Fruit fly (Drosophila melanogaster) whole organism, embryonic: ENCODE measurements around the gene Cp7Fa.

Source experiments
- CG10209 ChIP-seq: fragments of 200-800 bp; sonication (Bioruptor generic); optimal IDR thresholded peaks from 3 replicates; lab custom pipeline; 2017; ENCODE audit warnings: missing biosample characterization, mild to moderate bottlenecking, missing genetic modification characterization, missing genetic modification reagents
- CG10431 ChIP-seq: fragments of 200-800 bp; sonication (Bioruptor generic); optimal IDR thresholded peaks from 3 replicates; lab custom pipeline; 2018; ENCODE audit warnings: missing biosample characterization, mild to moderate bottlenecking, missing genetic modification characterization
- CG12071 ChIP-seq: fragments of 200-800 bp; sonication (Bioruptor generic); optimal IDR thresholded peaks from 3 replicates; lab custom pipeline; 2018; ENCODE audit warnings: missing biosample characterization, mild to moderate bottlenecking, missing genetic modification characterization
- CG12659 ChIP-seq: fragments of 200-800 bp; sonication (Bioruptor generic); optimal IDR thresholded peaks from 3 replicates; lab custom pipeline; 2017; ENCODE audit warnings: mild to moderate bottlenecking, missing biosample characterization, missing genetic modification reagents, missing genetic modification characterization
- CG12769 ChIP-seq: fragments of 200-800 bp; sonication (Bioruptor generic); optimal IDR thresholded peaks from 2 replicates; lab custom pipeline; 2019; ENCODE audit warnings: missing biosample characterization, mild to moderate bottlenecking, missing genetic modification characterization, moderate library complexity
- CG15073 ChIP-seq: fragments of 200-800 bp; sonication (Bioruptor generic); optimal IDR thresholded peaks from 2 replicates; lab custom pipeline; 2016; ENCODE audit warnings: missing biosample characterization, missing genetic modification characterization
- CG17912 ChIP-seq: fragments of 200-800 bp; sonication (Bioruptor generic); optimal IDR thresholded peaks from 2 replicates; lab custom pipeline; 2018; ENCODE audit warnings: missing biosample characterization, mild to moderate bottlenecking, missing genetic modification characterization
- CG3847 ChIP-seq: fragments of 200-800 bp; sonication (Bioruptor generic); IDR thresholded peaks from 2 replicates; pipeline ENCODE4 v1.3.6; 2022; ENCODE audit warnings: missing biosample characterization, missing genetic modification characterization
- CG4854 ChIP-seq: fragments of 200-800 bp; sonication (Bioruptor generic); optimal IDR thresholded peaks from 2 replicates; lab custom pipeline; 2016; ENCODE audit warnings: missing biosample characterization, missing genetic modification characterization, inconsistent platforms
- CG7357 ChIP-seq: fragments of 200-800 bp; sonication (Bioruptor generic); IDR thresholded peaks from 3 replicates; pipeline ENCODE4 v1.3.6; 2022; ENCODE audit warnings: missing biosample characterization, missing genetic modification characterization
- CG7928 ChIP-seq: fragments of 200-800 bp; sonication (Bioruptor generic); optimal IDR thresholded peaks from 2 replicates; lab custom pipeline; 2017; ENCODE audit warnings: missing biosample characterization, mild to moderate bottlenecking, missing genetic modification characterization
- CG9609 ChIP-seq: fragments of 200-800 bp; sonication (Bioruptor generic); optimal IDR thresholded peaks from 3 replicates; lab custom pipeline; 2016; ENCODE audit warnings: missing biosample characterization, missing genetic modification characterization
- CG9727 ChIP-seq: fragments of 200-800 bp; sonication (Bioruptor generic); optimal IDR thresholded peaks from 3 replicates; lab custom pipeline; 2017; ENCODE audit warnings: missing biosample characterization, mild to moderate bottlenecking, missing genetic modification characterization
- CG9797 ChIP-seq: fragments of 200-800 bp; sonication (Bioruptor generic); optimal IDR thresholded peaks from 3 replicates; lab custom pipeline; 2018; ENCODE audit warnings: missing biosample characterization, mild to moderate bottlenecking, missing genetic modification characterization
- CG9817 ChIP-seq: fragments of 200-800 bp; sonication (Bioruptor generic); optimal IDR thresholded peaks from 2 replicates; lab custom pipeline; 2018; ENCODE audit warnings: missing biosample characterization, mild to moderate bottlenecking, missing genetic modification characterization, moderate library complexity
- CrebB ChIP-seq: fragments of 200-800 bp; sonication (Bioruptor generic); optimal IDR thresholded peaks from 3 replicates; lab custom pipeline; 2018; ENCODE audit warnings: missing biosample characterization, mild to moderate bottlenecking, missing genetic modification characterization
- Doc3 ChIP-seq: fragments of 200-800 bp; sonication (Bioruptor generic); IDR thresholded peaks from 3 replicates; pipeline ENCODE4 v1.3.6; 2022; ENCODE audit warnings: missing biosample characterization, missing genetic modification characterization; ENCODE audit not compliant: partially characterized antibody
- Drgx ChIP-seq: fragments of 200-800 bp; sonication (Bioruptor generic); IDR thresholded peaks from 2 replicates; pipeline ENCODE4 v1.3.6; 2022; ENCODE audit warnings: missing biosample characterization, missing genetic modification characterization
- E2f1 ChIP-seq: fragments of 200-800 bp; sonication (Bioruptor generic); IDR thresholded peaks from 2 replicates; pipeline ENCODE4 v1.3.6; 2022; ENCODE audit warnings: missing biosample characterization, missing genetic modification characterization
- Elba2 ChIP-seq: fragments of 200-800 bp; sonication (Bioruptor generic); optimal IDR thresholded peaks from 3 replicates; lab custom pipeline; 2016; ENCODE audit warnings: missing biosample characterization, missing genetic modification characterization
- Ets65A ChIP-seq: fragments of 200-800 bp; sonication (Bioruptor generic); peaks from one replicate; lab custom pipeline; 2016; ENCODE audit warnings: missing biosample characterization, missing genetic modification characterization
- MBD-R2 ChIP-seq: fragments of 200-800 bp; sonication (Bioruptor generic); IDR thresholded peaks from 2 replicates; pipeline ENCODE4 v1.3.6; 2022; ENCODE audit warnings: missing biosample characterization, missing genetic modification characterization
- Rfx ChIP-seq: fragments of 200-800 bp; sonication (Bioruptor generic); IDR thresholded peaks from 2 replicates; pipeline ENCODE4 v1.3.6; 2022; ENCODE audit warnings: missing biosample characterization, missing genetic modification characterization
- Sox102F ChIP-seq: fragments of 200-800 bp; sonication (Bioruptor generic); optimal IDR thresholded peaks from 2 replicates; lab custom pipeline; 2018; ENCODE audit warnings: missing biosample characterization, mild to moderate bottlenecking, missing genetic modification characterization, moderate library complexity
- Xrp1 ChIP-seq: fragments of 200-800 bp; sonication (Bioruptor generic); IDR thresholded peaks from 2 replicates; pipeline ENCODE4 v1.3.6; 2022; ENCODE audit warnings: missing biosample characterization, missing genetic modification characterization
- YL-1 ChIP-seq: fragments of 200-800 bp; sonication (Bioruptor generic); optimal IDR thresholded peaks from 3 replicates; lab custom pipeline; 2017; ENCODE audit warnings: missing biosample characterization, mild to moderate bottlenecking, missing genetic modification characterization
- aop ChIP-seq: fragments of 200-800 bp; sonication (Bioruptor generic); IDR thresholded peaks from 2 replicates; pipeline ENCODE4 v1.3.6; 2022; ENCODE audit warnings: missing biosample characterization, missing genetic modification characterization
- ato ChIP-seq: fragments of 200-800 bp; sonication (Bioruptor generic); IDR thresholded peaks from 2 replicates; pipeline ENCODE4 v1.3.6; 2022; ENCODE audit warnings: missing biosample characterization, missing genetic modification characterization; ENCODE audit not compliant: partially characterized antibody
- bcd ChIP-seq: fragments of 200-800 bp; sonication (Bioruptor generic); optimal IDR thresholded peaks from 2 replicates; lab custom pipeline; 2017; ENCODE audit warnings: missing biosample characterization, mild to moderate bottlenecking, missing genetic modification characterization
- br ChIP-seq: fragments of >200 bp; optimal IDR thresholded peaks from 2 replicates; lab custom pipeline; 2017
- bsh ChIP-seq, 2 experiments: fragments of 200-800 bp; sonication (Bioruptor generic); optimal IDR thresholded peaks; 2 replicates each; lab custom pipeline; 2017 to 2018; ENCODE audit warnings: mild to moderate bottlenecking in 2 of 2, missing biosample characterization in 2 of 2, missing genetic modification characterization in 2 of 2, moderate library complexity in 1 of 2
- chif ChIP-seq, 2 experiments: fragments of 200-800 bp; sonication (Bioruptor generic); optimal IDR thresholded peaks; 3 replicates each; lab custom pipeline; 2016; ENCODE audit warnings: missing biosample characterization in 2 of 2, missing genetic modification characterization in 2 of 2
- exex ChIP-seq: fragments of 200-800 bp; sonication (Bioruptor generic); optimal IDR thresholded peaks from 4 replicates; lab custom pipeline; 2018; ENCODE audit warnings: missing biosample characterization, mild to moderate bottlenecking, missing genetic modification characterization, moderate library complexity
- fd96Cb ChIP-seq: fragments of 200-800 bp; sonication (Bioruptor generic); optimal IDR thresholded peaks from 2 replicates; lab custom pipeline; 2018; ENCODE audit warnings: missing biosample characterization, mild to moderate bottlenecking, missing genetic modification characterization, moderate library complexity
- gro ChIP-seq: fragments of 200-800 bp; sonication (Bioruptor generic); optimal IDR thresholded peaks from 2 replicates; lab custom pipeline; 2016; ENCODE audit warnings: missing biosample characterization, missing genetic modification characterization
- her ChIP-seq: fragments of 200-800 bp; sonication (Bioruptor generic); optimal IDR thresholded peaks from 2 replicates; lab custom pipeline; 2016; ENCODE audit warnings: missing biosample characterization, missing genetic modification characterization
- hkb ChIP-seq, 2 experiments: fragments of 200-800 bp in 1 of 2; fragments of >200 bp in 1 of 2; sonication (Bioruptor generic) in 1 of 2; IDR thresholded peaks in 1 of 2; optimal IDR thresholded peaks in 1 of 2; 2 replicates each; pipeline versions ENCODE4 v1.3.6 to Lab custom; 2017 to 2022; ENCODE audit warnings: missing biosample characterization in 1 of 2, missing genetic modification characterization in 1 of 2
- insv ChIP-seq, 2 experiments: fragments of 200-800 bp; sonication (Bioruptor generic); optimal IDR thresholded peaks; 3 replicates each; lab custom pipeline; 2016 to 2018; ENCODE audit warnings: missing biosample characterization in 2 of 2, missing genetic modification characterization in 2 of 2
- jigr1 ChIP-seq: fragments of 200-800 bp; sonication (Bioruptor generic); IDR thresholded peaks from 3 replicates; pipeline ENCODE4 v1.3.6; 2022; ENCODE audit warnings: missing biosample characterization, missing genetic modification characterization
- knrl ChIP-seq: fragments of 200-800 bp; sonication (Bioruptor generic); IDR thresholded peaks from 3 replicates; pipeline ENCODE4 v1.3.6; 2022; ENCODE audit warnings: missing biosample characterization, missing genetic modification characterization; ENCODE audit not compliant: partially characterized antibody
- mld ChIP-seq: fragments of 200-800 bp; sonication (Bioruptor generic); IDR thresholded peaks from 3 replicates; pipeline ENCODE4 v1.3.6; 2022; ENCODE audit warnings: missing biosample characterization, missing genetic modification characterization; ENCODE audit not compliant: partially characterized antibody
- p53 ChIP-seq: fragments of 200-800 bp; sonication (Bioruptor generic); optimal IDR thresholded peaks from 2 replicates; lab custom pipeline; 2016; ENCODE audit warnings: missing biosample characterization, missing genetic modification characterization
- schlank ChIP-seq: fragments of 200-800 bp; sonication (Bioruptor generic); optimal IDR thresholded peaks from 2 replicates; lab custom pipeline; 2018; ENCODE audit warnings: missing biosample characterization, mild to moderate bottlenecking, missing genetic modification characterization
- scrt ChIP-seq: fragments of 200-800 bp; sonication (Bioruptor generic); optimal IDR thresholded peaks from 2 replicates; lab custom pipeline; 2018; ENCODE audit warnings: missing biosample characterization, mild to moderate bottlenecking, missing genetic modification characterization, moderate library complexity
- sens-2 ChIP-seq: fragments of 200-800 bp; sonication (Bioruptor generic); IDR thresholded peaks from 2 replicates; pipeline ENCODE4 v1.3.6; 2022; ENCODE audit warnings: missing biosample characterization, missing genetic modification characterization
- sim ChIP-seq: fragments of 200-800 bp; sonication (Bioruptor generic); IDR thresholded peaks from 2 replicates; pipeline ENCODE4 v1.3.6; 2022; ENCODE audit warnings: missing biosample characterization, missing genetic modification characterization
- tap ChIP-seq: fragments of 200-800 bp; optimal IDR thresholded peaks from 3 replicates; lab custom pipeline; 2019; ENCODE audit warnings: missing biosample characterization, mild to moderate bottlenecking, missing genetic modification characterization, moderate library complexity
- tio ChIP-seq: fragments of 200-800 bp; sonication (Bioruptor generic); optimal IDR thresholded peaks from 2 replicates; lab custom pipeline; 2017; ENCODE audit warnings: missing biosample characterization, missing genetic modification characterization, inconsistent platforms
- usp ChIP-seq: fragments of >200 bp; optimal IDR thresholded peaks from 2 replicates; lab custom pipeline; 2017; ENCODE audit warnings: missing biosample characterization, missing genetic modification characterization
- yki ChIP-seq: fragments of >200 bp; optimal IDR thresholded peaks from 3 replicates; lab custom pipeline; 2018

Cp7Fa gene

dm6 chrX:8444883-8445572 lies 25.7 kb upstream of the Cp7Fa start (continued):
- TF ChIP-seq br (lab: Kevin White, UChicago) (no peak), E2f1 (GFP tag; lab: Robert Waterston, UW) (no peak), gro (no peak), usp (GFP tag; lab: Kevin White, UChicago) (no peak), Ets65A (GFP tag; lab: Kevin White, UChicago) (no peak), schlank (tag; lab: Kevin White, UChicago) (no peak), bsh (GFP tag; optimal IDR thresholded peaks at IDR 0.05; lab: Kevin White, UChicago) (peak in 1 of 2 experiments; percentile 74), CG4854 (GFP tag; lab: Kevin White, UChicago) (no peak), aop (GFP tag; lab: Robert Waterston, UW) (no peak), MBD-R2 (GFP tag; lab: Robert Waterston, UW) (peak; percentile 22; the same call in 1 of the 2 replicates), Elba2 (GFP tag; lab: Kevin White, UChicago) (no peak), her (GFP tag; lab: Kevin White, UChicago) (no peak), CG12071 (GFP tag; lab: Kevin White, UChicago) (no peak), CG7357 (GFP tag; lab: Robert Waterston, UW) (no peak; the same call in 2 of the 3 replicates), jigr1 (GFP tag; lab: Robert Waterston, UW) (no peak), chif (GFP tag; optimal IDR thresholded peaks at IDR 0.05; lab: Kevin White, UChicago) (no peak), CG9609 (GFP tag; lab: Kevin White, UChicago) (no peak), mld (no peak), insv (GFP tag; optimal IDR thresholded peaks at IDR 0.05; lab: Kevin White, UChicago) (no peak), CG15073 (GFP tag; lab: Kevin White, UChicago) (no peak), sens-2 (GFP tag; lab: Robert Waterston, UW) (no peak), ato (GFP tag; lab: Robert Waterston, UW) (no peak), YL-1 (GFP tag; lab: Kevin White, UChicago) (no peak), CG17912 (no peak), CG9797 (GFP tag; lab: Kevin White, UChicago) (no peak), CG10431 (GFP tag; lab: Kevin White, UChicago) (no peak), exex (peak; percentile 84), bcd (GFP tag; lab: Kevin White, UChicago) (no peak), CG10209 (peak; percentile 50), Xrp1 (GFP tag; lab: Robert Waterston, UW) (peak; percentile 66), fd96Cb (tag; lab: Kevin White, UChicago) (peak; percentile 72), tap (tag; lab: Kevin White, UChicago) (peak; percentile 36), Drgx (GFP tag; lab: Robert Waterston, UW) (no peak), p53 (GFP tag; lab: Kevin White, UChicago) (no peak), tio (GFP tag; lab: Kevin White, UChicago) (no peak), CG3847 (GFP tag; lab: Robert Waterston, UW) (0 out of 2 replicates have a peak, but pooled peaks have one; percentile 17), CG12659 (GFP tag; lab: Kevin White, UChicago) (peak; percentile 46), hkb (optimal IDR thresholded peaks at IDR 0.05; lab: Kevin White, UChicago) (no peak), hkb (GFP tag; IDR thresholded peaks at IDR 0.05; lab: Robert Waterston, UW) (no peak), CG9727 (GFP tag; lab: Kevin White, UChicago) (peak; percentile 84), CG9817 (tag; lab: Kevin White, UChicago) (no peak), CrebB (no peak), Rfx (peak; percentile 60), CG7928 (GFP tag; lab: Kevin White, UChicago) (no peak), yki (no peak), CG12769 (tag; lab: Kevin White, UChicago) (peak; percentile 48), knrl (no peak), scrt (GFP tag; lab: Kevin White, UChicago) (no peak), Sox102F (peak; percentile 72), Doc3 (no peak), sim (GFP tag; lab: Robert Waterston, UW) (peak; percentile 32; the same call in 1 of the 2 replicates)
